Fruit fly (Drosophila melanogaster) whole organism, embryonic: Measurements from ENCODE around the gene Cyt-b5-r.

Source experiments
- Aef1 ChIP-seq: fragments of 200-800 bp; sonication (Bioruptor generic); IDR thresholded peaks from 3 replicates; pipeline ENCODE4 v1.3.6; 2022; ENCODE audit warnings: missing biosample characterization, missing genetic modification characterization
- Atf6 ChIP-seq: fragments of 200-800 bp; sonication (Bioruptor generic); IDR thresholded peaks from 2 replicates; pipeline ENCODE4 v1.3.6; 2022; ENCODE audit warnings: missing biosample characterization, missing genetic modification characterization
- CG1024 ChIP-seq: fragments of 200-800 bp; sonication (Bioruptor generic); IDR thresholded peaks from 2 replicates; pipeline ENCODE4 v1.3.6; 2022; ENCODE audit warnings: missing biosample characterization, missing genetic modification characterization
- CG17802 ChIP-seq: fragments of 200-800 bp; sonication (Bioruptor generic); optimal IDR thresholded peaks from 2 replicates; lab custom pipeline; 2018; ENCODE audit warnings: missing biosample characterization, mild to moderate bottlenecking, missing genetic modification characterization, moderate library complexity
- CG42726 ChIP-seq: fragments of 200-800 bp; sonication (Bioruptor generic); IDR thresholded peaks from 2 replicates; pipeline ENCODE4 v1.3.6; 2022; ENCODE audit warnings: missing biosample characterization, missing genetic modification characterization; ENCODE audit not compliant: partially characterized antibody
- CG7987 ChIP-seq: fragments of 200-800 bp; sonication (Bioruptor generic); optimal IDR thresholded peaks from 2 replicates; lab custom pipeline; 2018; ENCODE audit warnings: missing biosample characterization, mild to moderate bottlenecking, missing genetic modification characterization, moderate library complexity
- CG8478 ChIP-seq: fragments of >200 bp; optimal IDR thresholded peaks from 2 replicates; lab custom pipeline; 2018
- CG8924 ChIP-seq: fragments of 200-800 bp; optimal IDR thresholded peaks from 3 replicates; lab custom pipeline; 2019; ENCODE audit warnings: missing biosample characterization, mild to moderate bottlenecking, missing genetic modification characterization, moderate library complexity
- H2.0 ChIP-seq: fragments of 200-800 bp; sonication (Bioruptor generic); IDR thresholded peaks from 2 replicates; pipeline ENCODE4 v1.3.6; 2022; ENCODE audit warnings: missing biosample characterization, missing genetic modification characterization
- HmgZ ChIP-seq: fragments of 200-800 bp; sonication (Bioruptor generic); optimal IDR thresholded peaks from 2 replicates; lab custom pipeline; 2018; ENCODE audit warnings: missing biosample characterization, mild to moderate bottlenecking, missing genetic modification characterization
- NC2α ChIP-seq: fragments of 200-800 bp; sonication (Bioruptor generic); optimal IDR thresholded peaks from 2 replicates; lab custom pipeline; 2016; ENCODE audit warnings: missing biosample characterization, missing genetic modification characterization
- cwo ChIP-seq: fragments of 200-800 bp; sonication (Bioruptor generic); optimal IDR thresholded peaks from 3 replicates; lab custom pipeline; 2017; ENCODE audit warnings: missing biosample characterization, missing genetic modification characterization, mild to moderate bottlenecking, moderate library complexity, missing genetic modification reagents
- emc ChIP-seq: fragments of 200-800 bp; sonication (Bioruptor generic); optimal IDR thresholded peaks from 2 replicates; lab custom pipeline; 2016; ENCODE audit warnings: missing biosample characterization, missing genetic modification characterization
- hth ChIP-seq: fragments of >200 bp; optimal IDR thresholded peaks from 2 replicates; lab custom pipeline; 2017; ENCODE audit warnings: inconsistent platforms
- knrl ChIP-seq: fragments of 200-800 bp; sonication (Bioruptor generic); IDR thresholded peaks from 3 replicates; pipeline ENCODE4 v1.3.6; 2022; ENCODE audit warnings: missing biosample characterization, missing genetic modification characterization; ENCODE audit not compliant: partially characterized antibody
- mld ChIP-seq: fragments of 200-800 bp; sonication (Bioruptor generic); IDR thresholded peaks from 3 replicates; pipeline ENCODE4 v1.3.6; 2022; ENCODE audit warnings: missing biosample characterization, missing genetic modification characterization; ENCODE audit not compliant: partially characterized antibody
- pzg ChIP-seq: fragments of 200-800 bp; sonication (Bioruptor generic); optimal IDR thresholded peaks from 3 replicates; lab custom pipeline; 2018; ENCODE audit warnings: missing biosample characterization, mild to moderate bottlenecking, missing genetic modification characterization, moderate library complexity
- tgo ChIP-seq: fragments of 200-800 bp; sonication (Bioruptor generic); IDR thresholded peaks from 3 replicates; pipeline ENCODE4 v1.3.6; 2022; ENCODE audit warnings: missing biosample characterization, missing genetic modification characterization
- vnd ChIP-seq: fragments of 200-800 bp; sonication (Bioruptor generic); IDR thresholded peaks from 3 replicates; pipeline ENCODE4 v1.3.6; 2022; ENCODE audit warnings: missing biosample characterization, missing genetic modification characterization; ENCODE audit not compliant: partially characterized antibody
- zfh1 ChIP-seq: fragments of 200-800 bp; sonication (Bioruptor generic); IDR thresholded peaks from 3 replicates; pipeline ENCODE4 v1.3.6; 2022; ENCODE audit warnings: missing biosample characterization, missing genetic modification characterization

Gene Cyt-b5-r

DNA sequence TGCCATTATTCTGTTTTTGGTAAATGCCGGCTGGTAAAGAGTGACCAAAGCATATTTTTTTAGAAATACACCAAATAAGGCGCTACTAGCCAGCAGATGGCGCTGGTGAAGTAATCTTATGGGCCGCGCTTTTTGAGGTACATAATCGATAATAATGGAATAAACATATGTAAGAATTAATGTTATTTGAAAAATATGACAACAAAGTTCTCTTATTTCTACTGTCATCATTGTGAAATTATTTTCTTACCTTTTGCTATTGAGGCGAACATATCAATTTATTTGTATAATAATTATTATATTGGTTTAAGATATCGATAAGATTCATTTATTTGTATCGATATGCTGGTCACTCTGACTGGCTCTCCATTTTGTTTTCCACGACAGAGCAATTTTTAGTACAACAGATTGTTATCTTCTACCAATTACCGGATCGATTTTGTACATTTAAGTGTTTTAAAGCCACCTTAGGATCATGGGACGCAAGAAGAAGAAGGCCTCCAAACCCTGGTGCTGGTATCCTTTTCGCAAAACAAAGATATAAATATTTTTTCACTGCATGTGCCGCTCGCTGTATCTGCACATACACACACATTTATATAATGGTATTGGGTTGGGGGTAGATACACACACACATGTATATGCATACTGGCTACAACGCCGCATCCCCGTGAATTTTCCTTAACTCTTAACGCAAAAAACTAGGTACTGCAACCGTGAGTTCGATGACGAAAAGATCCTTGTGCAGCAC is 47.3 kb downstream of the Cyt-b5-r start, which contains the start of the genes LSm7 and BuGZ (continued):
- TF ChIP-seq Atf6 (GFP tag; lab: Robert Waterston, UW) (no peak), Aef1 (no peak), CG42726 (GFP tag; lab: Robert Waterston, UW) (no peak), tgo (GFP tag; lab: Robert Waterston, UW) (no peak), CG8924 (tag; lab: Kevin White, UChicago) (peak; percentile 63), emc (GFP tag; lab: Kevin White, UChicago) (no peak), CG17802 (no peak), CG1024 (GFP tag; lab: Robert Waterston, UW) (no peak), pzg (GFP tag; lab: Kevin White, UChicago) (peak; percentile 65), knrl (GFP tag; lab: Robert Waterston, UW) (peak; percentile 66), HmgZ (tag; lab: Kevin White, UChicago) (no peak), cwo (GFP tag; lab: Kevin White, UChicago) (no peak), vnd (peak; percentile 50; the same call in 2 of the 3 replicates), CG7987 (GFP tag; lab: Kevin White, UChicago) (peak; percentile 38), zfh1 (GFP tag; lab: Robert Waterston, UW) (no peak), hth (no peak), H2.0 (GFP tag; lab: Robert Waterston, UW) (no peak), CG8478 (no peak), mld (no peak), NC2α (GFP tag; lab: Kevin White, UChicago) (no peak)
